Fruit fly (Drosophila melanogaster): ENCODE results near the gene CG42460.
A peak's percentile ranks its signal among the peaks of the same experiment; 100 is the strongest.

The CG42460 gene

DNA sequence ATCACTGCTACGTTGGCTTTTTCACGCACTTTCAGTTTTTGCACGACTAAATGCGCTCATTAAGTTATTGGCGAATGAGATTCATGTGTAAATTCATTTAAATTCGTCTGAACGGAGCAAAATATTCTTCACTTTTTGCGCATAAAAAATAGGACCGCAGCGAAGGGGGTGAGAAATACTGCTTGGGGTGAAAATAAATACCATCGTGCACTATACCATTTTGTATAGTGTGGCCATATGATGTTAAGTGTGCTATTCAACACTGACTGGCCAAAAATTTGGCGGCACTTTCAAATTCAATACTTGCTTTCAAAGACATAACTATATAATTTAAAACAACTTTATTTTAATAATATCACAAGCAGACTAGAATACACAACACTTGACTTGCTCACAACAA, 15.1 kb downstream of the CG42460 start, which contains the start of gene GramD1B (continued):
- TF ChIP-seq CG15269 (tag; optimal IDR thresholded peaks at IDR 0.05) (no peak), CG3281 (GFP tag; optimal IDR thresholded peaks at IDR 0.05) (no peak), Kr (GFP tag; optimal IDR thresholded peaks at IDR 0.05) (no peak), CG4424 (GFP tag; optimal IDR thresholded peaks at IDR 0.05) (peak; percentile 5), CG13123 (GFP tag; optimal IDR thresholded peaks at IDR 0.05) (no peak), cg (GFP tag; optimal IDR thresholded peaks at IDR 0.05) (no peak), CG11456 (GFP tag; IDR thresholded peaks at IDR 0.05) (no peak), CG3065 (GFP tag; optimal IDR thresholded peaks at IDR 0.05) (no peak), Antp (GFP tag; optimal IDR thresholded peaks at IDR 0.05) (no peak), bowl (GFP tag; IDR thresholded peaks at IDR 0.05) (no peak), vfl (GFP tag; optimal IDR thresholded peaks at IDR 0.05) (no peak), Jarid2 (GFP tag; optimal IDR thresholded peaks at IDR 0.05) (no peak), Dad (GFP tag; optimal IDR thresholded peaks at IDR 0.05) (no peak), kni (GFP tag; optimal IDR thresholded peaks at IDR 0.05) (no peak), sisA (GFP tag; IDR thresholded peaks at IDR 0.05) (no peak), disco-r (GFP tag; optimal IDR thresholded peaks at IDR 0.05) (no peak), eve (GFP tag; optimal IDR thresholded peaks at IDR 0.05) (no peak), abd-A (tag; optimal IDR thresholded peaks at IDR 0.05) (no peak), Ada2b (GFP tag; IDR thresholded peaks at IDR 0.05) (no peak), Ravus (GFP tag; IDR thresholded peaks at IDR 0.05) (no peak), bsh (GFP tag; optimal IDR thresholded peaks at IDR 0.05) (no peak), Dek (tag; optimal IDR thresholded peaks at IDR 0.05) (peak; percentile 3), ac (GFP tag; optimal IDR thresholded peaks at IDR 0.05) (no peak), chn (GFP tag; optimal IDR thresholded peaks at IDR 0.05) (peak; percentile 26), CG4360 (GFP tag; IDR thresholded peaks at IDR 0.05) (no peak), Ssrp (tag; optimal IDR thresholded peaks at IDR 0.05) (no peak), NfI (GFP tag; optimal IDR thresholded peaks at IDR 0.05) (peak; percentile 34), CG17186 (GFP tag; optimal IDR thresholded peaks at IDR 0.05) (peak; percentile 88), Max (GFP tag; optimal IDR thresholded peaks at IDR 0.05) (no peak), chif (GFP tag; optimal IDR thresholded peaks at IDR 0.05) (no peak), CG13894 (tag; optimal IDR thresholded peaks at IDR 0.05) (no peak), CG8478 (optimal IDR thresholded peaks at IDR 0.05) (no peak), CG8359 (GFP tag; optimal IDR thresholded peaks at IDR 0.05; ENCODE audit: borderline replicate concordance) (no peak), pfk (GFP tag; optimal IDR thresholded peaks at IDR 0.05) (no peak), inv (GFP tag; IDR thresholded peaks at IDR 0.05; ENCODE audit: partially characterized antibody) (no peak), jigr1 (GFP tag; IDR thresholded peaks at IDR 0.05) (no peak), cato (GFP tag; optimal IDR thresholded peaks at IDR 0.05; ENCODE audit: borderline replicate concordance) (no peak), CG9727 (GFP tag; optimal IDR thresholded peaks at IDR 0.05) (no peak), ham (GFP tag; IDR thresholded peaks at IDR 0.05) (no peak), CG1603 (tag; optimal IDR thresholded peaks at IDR 0.05) (peak; percentile 78), CG12236 (GFP tag; optimal IDR thresholded peaks at IDR 0.05) (no peak), CG9797 (GFP tag; optimal IDR thresholded peaks at IDR 0.05) (peak; percentile 93), Dref (GFP tag; IDR thresholded peaks at IDR 0.05) (peak; percentile 19; the same call in 1 of the 2 replicates), CG15601 (tag; optimal IDR thresholded peaks at IDR 0.05) (peak; percentile 10), CG7928 (GFP tag; optimal IDR thresholded peaks at IDR 0.05) (no peak), CG11696 (GFP tag; IDR thresholded peaks at IDR 0.05) (no peak), CG6854 (GFP tag; optimal IDR thresholded peaks at IDR 0.05) (no peak), Dfd (GFP tag; optimal IDR thresholded peaks at IDR 0.05) (no peak), Lhr (GFP tag; optimal IDR thresholded peaks at IDR 0.05) (peak; percentile 47), YL-1 (GFP tag; optimal IDR thresholded peaks at IDR 0.05) (peak; percentile 57), Ptx1 (GFP tag; IDR thresholded peaks at IDR 0.05) (no peak), CG4282 (GFP tag; optimal IDR thresholded peaks at IDR 0.05) (no peak)
